Worm (Caenorhabditis elegans): Measurements from ENCODE around the gene Y116A8B.4.

Y116A8B.4 gene

ce11 chrIV:17249691-17250181 lies 26.2 kb downstream of the Y116A8B.4 start, which contains the start of gene eelo-2 (continued):
- TF ChIP-seq nhr-90 (tag; optimal IDR thresholded peaks at IDR 0.05) (peak; percentile 57), lin-26 (GFP tag; IDR thresholded peaks at IDR 0.05) (peak; percentile 77), ets-4 (GFP tag; optimal IDR thresholded peaks at IDR 0.05) (peak; percentile 72), gei-17 (GFP tag; optimal IDR thresholded peaks at IDR 0.05) (peak; percentile 86), rec-8 (tag; optimal IDR thresholded peaks at IDR 0.05) (peak in 1 of 2 experiments; percentile 22), hmg-20 (GFP tag; IDR thresholded peaks at IDR 0.05) (peak; percentile 94), lsl-1 (GFP tag; optimal IDR thresholded peaks at IDR 0.05) (peak; percentile 82), T26A5.8 (tag; optimal IDR thresholded peaks at IDR 0.05) (no peak), madf-8 (GFP tag; conservative IDR thresholded peaks at IDR 0.05) (peak; percentile 75), sdz-38 (tag; optimal IDR thresholded peaks at IDR 0.05) (no peak), ztf-22 (GFP tag; optimal IDR thresholded peaks at IDR 0.05) (peak; percentile 85), lsy-27 (tag; optimal IDR thresholded peaks at IDR 0.05; ENCODE audit: borderline replicate concordance, insufficient read depth) (peak; percentile 15), B0019.2 (GFP tag; conservative IDR thresholded peaks at IDR 0.05) (peak; percentile 64), ekl-4 (GFP tag; IDR thresholded peaks at IDR 0.05) (peak; percentile 97), zim-3 (tag; optimal IDR thresholded peaks at IDR 0.05) (peak; percentile 85), ztf-18 (tag; optimal IDR thresholded peaks at IDR 0.05) (peak; percentile 99), F10E7.11 (tag; optimal IDR thresholded peaks at IDR 0.05) (peak; percentile 12), pha-4 (tag; optimal IDR thresholded peaks at IDR 0.05) (peak; percentile 79), K12H6.12 (tag; optimal IDR thresholded peaks at IDR 0.05) (peak; percentile 93), madf-6 (GFP tag; IDR thresholded peaks at IDR 0.05) (no peak; the same call in none of the 2 replicates), K11D2.4 (GFP tag; IDR thresholded peaks at IDR 0.05) (peak; percentile 96), Y53G8AR.9 (GFP tag; conservative IDR thresholded peaks at IDR 0.05) (peak; percentile 99), F39B2.1 (GFP tag; IDR thresholded peaks at IDR 0.05) (peak; percentile 86), hlh-12 (tag; optimal IDR thresholded peaks at IDR 0.05) (no peak), lin-40 (tag; optimal IDR thresholded peaks at IDR 0.05) (peak; percentile 98), aptf-2 (GFP tag; conservative IDR thresholded peaks at IDR 0.05) (no peak), lin-54 (GFP tag; optimal IDR thresholded peaks at IDR 0.05) (peak; percentile 100), egl-18 (GFP tag; IDR thresholded peaks at IDR 0.05) (peak; percentile 95), hlh-26 (GFP tag; conservative IDR thresholded peaks at IDR 0.05) (no peak), tbp1 (GFP tag; optimal IDR thresholded peaks at IDR 0.05) (peak; percentile 81)

- TF ChIP-seq ztf-18 (tag; optimal IDR thresholded peaks at IDR 0.05) (no peak), ceh-79 (tag; optimal IDR thresholded peaks at IDR 0.05) (no peak), tbx-9 (tag; optimal IDR thresholded peaks at IDR 0.05; ENCODE audit: borderline replicate concordance) (no peak), F49E8.2 (tag; optimal IDR thresholded peaks at IDR 0.05; ENCODE audit: insufficient read depth) (no peak), attf-6 (GFP tag; IDR thresholded peaks at IDR 0.05) (no peak), mcd-1 (GFP tag; IDR thresholded peaks at IDR 0.05) (no peak), chd-7 (tag; optimal IDR thresholded peaks at IDR 0.05) (no peak), rpc-1 (optimal IDR thresholded peaks at IDR 0.05) (no peak), rpc-1 (tag; optimal IDR thresholded peaks at IDR 0.05) (no peak), let-526 (GFP tag; IDR thresholded peaks at IDR 0.05) (no peak)
These were observed 29.9 kb downstream of the Y116A8B.4 start for ce11 chrIV:17253435-17253834.

Data from whole organism, young adult.